Fruit fly (Drosophila melanogaster) S2 (cell line): ENCODE data around the gene Jon25Bi.

Experiments used
- CG8478 ChIP-seq: fragments of >200 bp; optimal IDR thresholded peaks from 2 replicates; lab custom pipeline; 2018
- CTCF ChIP-seq, 2 experiments: fragments of >200 bp; optimal IDR thresholded peaks; 2 replicates each; lab custom pipeline; 2018

Gene Jon25Bi

DNA sequence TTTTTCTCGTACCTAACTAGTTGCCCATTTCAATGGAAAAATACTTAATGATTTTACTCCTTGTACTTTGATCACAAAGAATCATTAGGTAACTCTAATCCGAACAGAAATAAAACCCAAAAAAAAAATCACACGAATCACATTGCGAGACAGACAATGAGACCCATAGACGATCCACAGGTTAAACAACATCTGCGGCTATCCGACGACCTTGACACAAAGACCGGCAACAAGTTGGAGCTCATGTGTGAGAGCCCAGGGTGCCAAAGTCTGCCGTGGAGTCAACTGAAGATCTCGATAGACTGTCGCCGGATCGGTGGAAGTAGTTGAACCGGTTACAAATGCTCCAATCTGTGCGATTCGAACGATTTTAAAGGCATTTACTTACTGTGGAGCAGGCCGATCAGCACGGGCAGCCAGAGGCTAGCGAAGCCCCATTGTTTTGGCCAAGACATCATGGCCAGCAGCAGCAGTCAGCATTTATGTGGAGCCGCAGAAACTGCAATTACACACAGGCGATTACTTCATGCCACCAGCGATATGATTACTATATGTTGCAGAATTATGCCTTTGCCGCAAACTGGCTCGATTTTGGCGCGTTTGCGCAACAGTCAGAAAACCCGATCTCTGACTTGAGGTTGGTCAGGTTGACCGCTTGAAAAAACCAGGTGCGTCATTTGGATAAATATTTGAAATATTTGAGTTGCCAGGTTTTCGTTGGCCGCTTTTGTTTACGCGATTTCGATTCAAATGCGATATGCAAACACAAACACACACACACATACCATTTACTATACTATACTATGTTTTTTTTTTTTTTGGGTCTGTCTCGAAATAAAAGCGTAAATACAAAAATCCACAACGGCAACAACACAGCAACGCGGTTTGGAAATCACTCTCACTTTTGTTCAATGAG lies 49.3 kb downstream of the Jon25Bi start:
- TF ChIP-seq CG8478 (lab: Kevin White, UChicago): no peak
- TF ChIP-seq CTCF (optimal IDR thresholded peaks at IDR 0.05; lab: Kevin White, UChicago): no peak
